Worm (Caenorhabditis elegans): ENCODE measurements around the gene tyr-2.

DNA sequence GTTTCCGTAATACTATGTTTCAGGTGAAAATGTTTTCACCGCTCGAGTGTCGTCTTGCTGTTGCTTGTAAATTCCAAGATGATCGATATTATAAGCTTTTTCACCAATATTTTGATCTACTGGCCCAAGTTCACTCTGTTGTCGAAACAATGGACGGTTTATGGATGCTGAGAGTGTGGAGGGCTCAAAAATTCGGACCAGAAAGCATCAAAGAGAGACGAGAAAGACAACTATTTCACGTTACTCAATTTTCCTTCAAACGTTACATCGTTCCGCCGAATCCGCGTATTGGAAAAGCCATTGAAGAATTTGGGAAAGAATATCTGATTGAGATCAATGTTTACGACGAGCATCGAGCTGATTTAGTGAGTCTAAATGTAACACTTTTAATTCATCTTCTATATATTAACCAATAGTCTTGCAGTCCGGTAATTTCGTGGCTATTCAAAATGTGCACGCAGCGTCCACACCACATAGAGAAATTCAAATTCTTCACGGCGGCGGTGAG is 36.2 kb downstream of the tyr-2 start, which contains the start of gene pot-3:
- no peak for TF ChIP-seq mdl-1 (tag; optimal IDR thresholded peaks at IDR 0.05)
- no peak for TF ChIP-seq fkh-10 (GFP tag; optimal IDR thresholded peaks at IDR 0.05)
- TF ChIP-seq tbx-2 (tag; optimal IDR thresholded peaks at IDR 0.05) = no peak
- no peak for TF ChIP-seq nhr-25 (tag; optimal IDR thresholded peaks at IDR 0.05)
- no peak for TF ChIP-seq ztf-4 (tag; optimal IDR thresholded peaks at IDR 0.05)
- no peak for TF ChIP-seq nhr-76 (tag; optimal IDR thresholded peaks at IDR 0.05)
- TF ChIP-seq sea-2 (GFP tag; optimal IDR thresholded peaks at IDR 0.05) = peak; percentile 17
- no peak for TF ChIP-seq ceh-82 (tag; optimal IDR thresholded peaks at IDR 0.05)
- no peak for TF ChIP-seq ZK546.5 (tag; optimal IDR thresholded peaks at IDR 0.05)
- TF ChIP-seq lin-39 (tag; optimal IDR thresholded peaks at IDR 0.05) = no peak
- no peak for TF ChIP-seq fos-1 (tag; optimal IDR thresholded peaks at IDR 0.05)
- no peak for TF ChIP-seq pqm-1 (tag; optimal IDR thresholded peaks at IDR 0.05)
- TF ChIP-seq nhr-11 (tag; optimal IDR thresholded peaks at IDR 0.05) = no peak
- no peak for TF ChIP-seq snpc-4 (tag; optimal IDR thresholded peaks at IDR 0.05)
